Worm (Caenorhabditis elegans): ENCODE results near the gene pmk-1.

The pmk-1 gene

DNA sequence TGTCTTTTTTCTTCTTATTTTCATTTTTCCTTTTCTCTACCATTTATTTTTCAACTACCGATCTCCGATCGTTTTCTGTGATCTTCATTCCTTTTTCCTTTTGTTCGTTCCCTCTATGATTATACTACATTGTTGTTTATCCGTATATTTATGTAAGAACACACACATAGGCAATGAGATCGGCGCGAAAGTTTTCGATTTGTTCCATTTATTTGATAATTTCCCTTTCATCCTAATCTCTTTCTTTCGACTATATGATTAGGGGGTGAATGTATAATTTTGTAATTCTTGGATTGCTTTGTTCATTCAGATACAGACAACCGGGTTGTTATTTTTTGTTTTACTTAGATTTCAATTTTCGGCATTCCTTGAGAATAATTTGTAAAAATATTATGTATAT lies 25.0 kb downstream of the pmk-1 start:
- TF ChIP-seq ztf-18 (tag; optimal IDR thresholded peaks at IDR 0.05) (no peak), unc-62 (GFP tag; optimal IDR thresholded peaks at IDR 0.05) (no peak), F57C9.4 (tag; optimal IDR thresholded peaks at IDR 0.05) (no peak), F52B5.7 (tag; optimal IDR thresholded peaks at IDR 0.05) (no peak), let-607 (tag; optimal IDR thresholded peaks at IDR 0.05) (no peak), ekl-4 (GFP tag; IDR thresholded peaks at IDR 0.05) (no peak), F39B2.1 (GFP tag; IDR thresholded peaks at IDR 0.05) (no peak), mxl-1 (tag; optimal IDR thresholded peaks at IDR 0.05) (no peak), tbp1 (GFP tag; optimal IDR thresholded peaks at IDR 0.05) (no peak), K12H6.12 (tag; optimal IDR thresholded peaks at IDR 0.05) (no peak), F49E8.2 (tag; optimal IDR thresholded peaks at IDR 0.05; ENCODE audit: insufficient read depth) (no peak), Y53G8AR.9 (GFP tag; conservative IDR thresholded peaks at IDR 0.05) (no peak)

- TF ChIP-seq ekl-4 (GFP tag; IDR thresholded peaks at IDR 0.05): no peak
- no peak for TF ChIP-seq pbrm-1 (GFP tag; IDR thresholded peaks at IDR 0.05)
- TF ChIP-seq F23B12.7 (tag; optimal IDR thresholded peaks at IDR 0.05; ENCODE audit: insufficient read depth): no peak
- no peak for TF ChIP-seq Y53F4B.3 (GFP tag; IDR thresholded peaks at IDR 0.05)
- no peak for TF ChIP-seq atf-7 (tag; optimal IDR thresholded peaks at IDR 0.05)
- TF ChIP-seq hsf-1 (GFP tag; IDR thresholded peaks at IDR 0.05): no peak
- TF ChIP-seq snpc-4 (GFP tag; optimal IDR thresholded peaks at IDR 0.05): no peak
- TF ChIP-seq snpc-4 (tag; optimal IDR thresholded peaks at IDR 0.05): no peak
- TF ChIP-seq unc-130 (GFP tag; optimal IDR thresholded peaks at IDR 0.05): no peak
- TF ChIP-seq mes-4 (tag; optimal IDR thresholded peaks at IDR 0.05): no peak
- TF ChIP-seq Y56A3A.18 (GFP tag; IDR thresholded peaks at IDR 0.05): no peak
- TF ChIP-seq nhr-120 (GFP tag; IDR thresholded peaks at IDR 0.05): no peak
- TF ChIP-seq lin-40 (tag; optimal IDR thresholded peaks at IDR 0.05): no peak
- no peak for TF ChIP-seq zfh-2 (GFP tag; conservative IDR thresholded peaks at IDR 0.05)
- peak; percentile 23 for TF ChIP-seq ets-4 (GFP tag; optimal IDR thresholded peaks at IDR 0.05)
- TF ChIP-seq bed-2 (GFP tag; IDR thresholded peaks at IDR 0.05): no peak
- no peak for TF ChIP-seq let-526 (GFP tag; IDR thresholded peaks at IDR 0.05)
- TF ChIP-seq nhr-80 (tag; optimal IDR thresholded peaks at IDR 0.05): peak; percentile 91
These were observed 26.2 kb downstream of the pmk-1 start for ce11 chrIV:8174792-8175191.

DNA sequence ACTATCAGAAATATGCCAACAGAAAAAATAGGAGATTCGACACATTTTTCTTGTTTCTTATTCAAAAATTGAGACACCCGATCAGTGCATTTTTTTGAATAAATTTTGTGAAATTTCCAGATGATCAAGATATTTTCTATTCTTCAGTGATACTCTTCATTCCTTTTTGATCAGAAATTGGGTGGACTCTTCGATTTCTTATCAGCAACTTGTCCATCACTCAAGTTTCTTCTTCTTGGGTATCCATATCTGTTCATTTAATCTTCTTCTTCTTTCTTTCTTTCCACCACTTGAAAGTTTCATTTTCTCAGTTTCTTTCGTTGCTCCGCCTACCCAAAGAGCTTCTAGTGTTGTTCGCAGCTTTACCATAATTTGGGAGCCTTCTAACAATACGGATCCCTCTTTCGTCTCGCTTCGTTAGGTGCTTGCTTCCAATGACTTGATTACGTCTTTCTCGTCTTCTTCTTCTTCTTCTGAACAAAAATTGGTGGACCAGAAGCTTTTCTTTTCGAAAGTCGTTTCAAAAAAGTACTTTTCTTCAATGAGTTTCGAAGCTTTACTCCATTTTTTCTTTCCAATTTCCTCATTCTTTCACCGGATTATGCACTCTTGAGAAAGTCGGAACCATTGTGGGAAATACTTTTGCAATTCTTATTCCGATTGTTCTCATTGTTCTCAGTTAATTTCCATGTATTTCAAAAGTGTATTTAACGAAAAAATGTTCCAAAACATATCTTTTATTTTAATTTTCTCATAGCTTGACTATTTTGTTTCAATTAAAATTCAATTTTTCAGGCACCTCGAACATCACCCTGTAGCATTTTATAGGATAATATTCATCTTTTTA lies 27.3 kb downstream of the pmk-1 start, which contains the start of gene pct-1:
pct-1 (plus strand) TSS at position 797 of the 847 bp plus-strand sequence.
- no peak for TF ChIP-seq tbx-9 (tag; optimal IDR thresholded peaks at IDR 0.05; ENCODE audit: borderline replicate concordance)
- no peak for TF ChIP-seq let-526 (GFP tag; IDR thresholded peaks at IDR 0.05)
- no peak for TF ChIP-seq Y56A3A.18 (GFP tag; IDR thresholded peaks at IDR 0.05)
- TF ChIP-seq lag-1 (GFP tag; IDR thresholded peaks at IDR 0.05): no peak
- TF ChIP-seq rcor-1 (GFP tag; IDR thresholded peaks at IDR 0.05): no peak
- no peak for TF ChIP-seq nhr-90 (tag; optimal IDR thresholded peaks at IDR 0.05)
- no peak for TF ChIP-seq B0261.1 (tag; optimal IDR thresholded peaks at IDR 0.05)
- TF ChIP-seq hsf-1 (GFP tag; IDR thresholded peaks at IDR 0.05): no peak
- no peak for TF ChIP-seq pbrm-1 (GFP tag; IDR thresholded peaks at IDR 0.05)
- no peak for TF ChIP-seq lir-1 (GFP tag; conservative IDR thresholded peaks at IDR 0.05)
- no peak for TF ChIP-seq nhr-120 (GFP tag; IDR thresholded peaks at IDR 0.05)
- TF ChIP-seq nhr-80 (tag; optimal IDR thresholded peaks at IDR 0.05): no peak
- TF ChIP-seq aptf-3 (GFP tag; IDR thresholded peaks at IDR 0.05): no peak
- no peak for TF ChIP-seq hrde-1 (tag; optimal IDR thresholded peaks at IDR 0.05; ENCODE audit: borderline replicate concordance)
- TF ChIP-seq egl-44 (GFP tag; IDR thresholded peaks at IDR 0.05): no peak
- no peak for TF ChIP-seq sptf-2 (GFP tag; optimal IDR thresholded peaks at IDR 0.05)
- TF ChIP-seq rec-8 (tag; optimal IDR thresholded peaks at IDR 0.05): no peak
- no peak for TF ChIP-seq zim-3 (tag; optimal IDR thresholded peaks at IDR 0.05)
- TF ChIP-seq akir-1 (GFP tag; optimal IDR thresholded peaks at IDR 0.05): no peak
- TF ChIP-seq ceh-100 (GFP tag; IDR thresholded peaks at IDR 0.05): no peak

Measured in whole organism, young adult.